Worm (Caenorhabditis elegans) whole organism, late embryonic: ENCODE data around the gene F59E12.6.

Source experiments
- ama-1 ChIP-seq: fragments of 150-350 bp; optimal IDR thresholded peaks from 2 replicates; lab custom pipeline; 2014
- ceh-9 ChIP-seq: sonication (generic microtip); optimal IDR thresholded peaks from 2 replicates; lab custom pipeline; 2016; ENCODE audit warnings: mild to moderate bottlenecking, missing genetic modification characterization, inconsistent platforms, missing compliant biosample characterization
- elt-2 ChIP-seq: sonication (generic microtip); optimal IDR thresholded peaks from 2 replicates; lab custom pipeline; 2016; ENCODE audit warnings: missing genetic modification reagents, missing genetic modification characterization, missing compliant biosample characterization
- hlh-13 ChIP-seq: fragments of 200-800 bp; sonication (Bioruptor generic); optimal IDR thresholded peaks from 2 replicates; lab custom pipeline; 2018; ENCODE audit warnings: mild to moderate bottlenecking, missing genetic modification characterization, missing compliant biosample characterization
- hlh-8 ChIP-seq: sonication (generic microtip); optimal IDR thresholded peaks from 2 replicates; lab custom pipeline; 2016; ENCODE audit warnings: missing genotype, missing genetic modification characterization, missing compliant biosample characterization
- nhr-232 ChIP-seq: sonication (generic microtip); optimal IDR thresholded peaks from 2 replicates; lab custom pipeline; 2016; ENCODE audit warnings: missing genetic modification characterization, missing compliant biosample characterization
- pha-4 ChIP-seq: fragments of 150-350 bp; optimal IDR thresholded peaks from 2 replicates; lab custom pipeline; 2018; ENCODE audit warnings: missing biosample characterization, missing genetic modification reagents, missing genetic modification characterization
- rnt-1 ChIP-seq: sonication (generic microtip); optimal IDR thresholded peaks from 2 replicates; lab custom pipeline; 2016; ENCODE audit warnings: missing genetic modification characterization, missing compliant biosample characterization
- sox-4 ChIP-seq: sonication (generic microtip); optimal IDR thresholded peaks from 2 replicates; lab custom pipeline; 2017; ENCODE audit warnings: mild to moderate bottlenecking, missing genetic modification characterization, inconsistent platforms, missing compliant biosample characterization
- unc-3 ChIP-seq, 2 experiments: fragments of 200-800 bp in 1 of 2; sonication (Bioruptor generic) in 1 of 2; sonication (generic microtip) in 1 of 2; conservative IDR thresholded peaks in 1 of 2; optimal IDR thresholded peaks in 1 of 2; 2 replicates each; pipeline versions ENCODE4 v1.3.6 to Lab custom; 2016 to 2022; ENCODE audit warnings: missing compliant biosample characterization in 2 of 2, missing genetic modification characterization in 2 of 2, missing genetic modification reagents in 1 of 2
- unc-55 ChIP-seq: sonication (generic microtip); optimal IDR thresholded peaks from 2 replicates; lab custom pipeline; 2017; ENCODE audit warnings: missing biosample characterization, missing genetic modification reagents, missing genetic modification characterization

DNA sequence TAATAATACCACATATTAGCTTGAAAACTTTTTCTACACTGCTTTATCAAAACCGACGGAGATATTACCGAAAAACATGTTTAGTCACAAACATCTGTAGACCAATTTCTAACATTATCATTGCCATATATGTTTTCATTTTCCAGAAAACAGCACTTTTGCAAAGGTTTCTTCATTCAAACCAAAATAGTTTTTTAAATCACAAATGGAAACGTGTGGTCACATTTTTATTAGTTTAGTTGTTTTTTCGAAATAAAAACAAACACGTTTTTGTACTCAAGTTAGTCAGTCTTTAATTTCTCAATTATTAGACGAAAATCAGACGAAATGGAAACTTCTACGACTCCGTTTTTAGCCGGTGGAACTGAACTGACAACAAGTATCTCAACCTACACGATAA lies 7.3 kb upstream of the F59E12.6 start, which contains the start of gene F59E12.3:
- TF ChIP-seq elt-2 (tag; lab: Kevin White, UChicago) = no peak
- TF ChIP-seq rnt-1 (tag; lab: Kevin White, UChicago) = no peak
- TF ChIP-seq unc-3 (GFP tag; conservative IDR thresholded peaks at IDR 0.05; lab: Robert Waterston, UW) = no peak
- TF ChIP-seq unc-3 (tag; optimal IDR thresholded peaks at IDR 0.05; lab: Kevin White, UChicago) = no peak
- TF ChIP-seq pha-4 = no peak
- TF ChIP-seq ceh-9 = no peak
- no peak for TF ChIP-seq unc-55 (GFP tag; lab: Kevin White, UChicago)
- TF ChIP-seq ama-1 (lab: Kevin White, UChicago) = no peak
- no peak for TF ChIP-seq hlh-8 (tag; lab: Kevin White, UChicago)
- TF ChIP-seq sox-4 (tag; lab: Kevin White, UChicago) = no peak
- TF ChIP-seq nhr-232 (tag; lab: Kevin White, UChicago) = no peak
- TF ChIP-seq hlh-13 = no peak
